Worm (Caenorhabditis elegans): ENCODE results near the gene clec-47.

ce11 chrV:15136772-15137171 is 38.8 kb upstream of the clec-47 start, which contains the start of gene aipl-1:
- TF ChIP-seq nhr-102 (tag; optimal IDR thresholded peaks at IDR 0.05): no peak
- TF ChIP-seq nhr-25 (tag; optimal IDR thresholded peaks at IDR 0.05; ENCODE audit: borderline replicate concordance, insufficient read depth): no peak
- no peak for TF ChIP-seq mep-1 (tag; optimal IDR thresholded peaks at IDR 0.05)
- no peak for TF ChIP-seq ceh-82 (tag; optimal IDR thresholded peaks at IDR 0.05)
- TF ChIP-seq sdz-12 (GFP tag; optimal IDR thresholded peaks at IDR 0.05): no peak
- peak in 1 of 2 experiments; percentile 21 for TF ChIP-seq mdl-1 (tag; optimal IDR thresholded peaks at IDR 0.05)
- TF ChIP-seq pqm-1 (tag; optimal IDR thresholded peaks at IDR 0.05): no peak
- TF ChIP-seq lin-15B (tag; optimal IDR thresholded peaks at IDR 0.05): peak; percentile 46
- TF ChIP-seq ama-1 (optimal IDR thresholded peaks at IDR 0.05): no peak
- TF ChIP-seq egl-27 (tag; optimal IDR thresholded peaks at IDR 0.05): no peak
- no peak for TF ChIP-seq R02D3.7 (tag; optimal IDR thresholded peaks at IDR 0.05)

Data from whole organism, L4 larva.